Fruit fly (Drosophila melanogaster): Measurements from ENCODE around the gene Jasper.

DNA sequence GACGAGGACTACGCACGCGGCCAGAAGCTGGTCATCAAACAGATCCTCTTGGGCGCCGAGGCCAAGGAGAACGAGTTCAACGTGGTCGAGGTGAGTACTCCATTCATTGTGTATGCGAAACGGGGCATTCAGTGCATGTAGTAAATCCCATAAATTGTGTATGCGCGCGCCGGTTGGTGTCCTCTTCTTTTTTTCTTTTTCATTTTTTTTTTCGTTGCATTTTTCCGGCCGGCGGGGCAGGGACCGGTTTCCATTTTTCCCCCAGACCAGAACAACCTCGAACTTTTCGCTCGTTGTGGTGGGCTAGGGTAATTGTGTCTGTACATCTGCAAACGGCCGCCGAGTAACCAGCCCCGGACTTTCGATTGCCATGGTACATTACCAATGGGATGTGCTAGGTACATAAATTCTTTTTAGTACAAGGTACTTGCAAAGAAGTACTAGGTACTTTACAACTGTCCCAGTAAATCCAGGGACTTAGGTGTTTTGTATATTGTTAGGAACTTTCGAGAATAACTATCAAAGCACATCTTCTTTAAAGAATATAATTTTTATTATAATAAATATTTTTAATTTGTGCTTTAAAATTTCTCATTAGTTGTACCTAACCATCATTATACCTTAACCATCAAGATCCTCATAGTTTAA is 46.9 kb upstream of the Jasper start:
- TF ChIP-seq Hr83 (GFP tag; optimal IDR thresholded peaks at IDR 0.05; ENCODE audit: poor library complexity, severe bottlenecking): no peak
- no peak for TF ChIP-seq brk (GFP tag; optimal IDR thresholded peaks at IDR 0.05)
- TF ChIP-seq Hr78 (GFP tag; optimal IDR thresholded peaks at IDR 0.05): no peak
- TF ChIP-seq h (GFP tag; optimal IDR thresholded peaks at IDR 0.05): no peak
- no peak for TF ChIP-seq OdsH (GFP tag; optimal IDR thresholded peaks at IDR 0.05)
- TF ChIP-seq GATAd (GFP tag; optimal IDR thresholded peaks at IDR 0.05): no peak
- no peak for TF ChIP-seq CrebA (GFP tag; optimal IDR thresholded peaks at IDR 0.05; ENCODE audit: borderline replicate concordance)
- no peak for TF ChIP-seq CG9705 (GFP tag; optimal IDR thresholded peaks at IDR 0.05)
- TF ChIP-seq Vsx2 (GFP tag; optimal IDR thresholded peaks at IDR 0.05; ENCODE audit: partially characterized antibody): no peak
- no peak for TF ChIP-seq usp (GFP tag; optimal IDR thresholded peaks at IDR 0.05)
